Worm (Caenorhabditis elegans) whole organism, early embryonic: ENCODE measurements around the gene elo-7.
A peak's percentile ranks its signal among the peaks of the same experiment; 100 is the strongest.

Experiments used
- B0310.2 ChIP-seq: sonication (generic microtip); optimal IDR thresholded peaks from 2 replicates; lab custom pipeline; 2016; ENCODE audit warnings: mild to moderate bottlenecking, missing genetic modification characterization, missing compliant biosample characterization
- F13C5.2 ChIP-seq: sonication (generic microtip); optimal IDR thresholded peaks from 2 replicates; lab custom pipeline; 2017; ENCODE audit warnings: mild to moderate bottlenecking, missing genetic modification characterization, inconsistent platforms, missing compliant biosample characterization
- aly-1 ChIP-seq: sonication (generic microtip); optimal IDR thresholded peaks from 2 replicates; lab custom pipeline; 2016; ENCODE audit warnings: missing genetic modification characterization, missing compliant biosample characterization
- ama-1 ChIP-seq: fragments of 150-350 bp; optimal IDR thresholded peaks from 2 replicates; lab custom pipeline; 2014
- ceh-13 ChIP-seq: fragments of 200-800 bp; sonication (Bioruptor generic); optimal IDR thresholded peaks from 2 replicates; lab custom pipeline; 2018; ENCODE audit warnings: mild to moderate bottlenecking, missing genetic modification characterization, missing compliant biosample characterization
- ceh-36 ChIP-seq: sonication (generic microtip); optimal IDR thresholded peaks from 2 replicates; lab custom pipeline; 2016; ENCODE audit warnings: missing genetic modification characterization, inconsistent platforms, missing compliant biosample characterization
- ets-7 ChIP-seq: sonication (generic microtip); optimal IDR thresholded peaks from 2 replicates; lab custom pipeline; 2016; ENCODE audit warnings: missing genotype, missing genetic modification characterization, missing compliant biosample characterization
- flt-1 ChIP-seq: fragments of 200-800 bp; sonication (Bioruptor generic); IDR thresholded peaks from 2 replicates; pipeline ENCODE4 v1.3.6; 2022; ENCODE audit warnings: missing genetic modification characterization, missing compliant biosample characterization
- hmbx-1 ChIP-seq: sonication (generic microtip); optimal IDR thresholded peaks from 2 replicates; lab custom pipeline; 2016; ENCODE audit warnings: mild to moderate bottlenecking, missing genetic modification characterization, missing compliant biosample characterization
- hmg-4 ChIP-seq: fragments of 200-800 bp; sonication (Bioruptor generic); optimal IDR thresholded peaks from 2 replicates; lab custom pipeline; 2018; ENCODE audit warnings: mild to moderate bottlenecking, missing genetic modification characterization, missing compliant biosample characterization
- hnd-1 ChIP-seq: sonication (generic microtip); optimal IDR thresholded peaks from 2 replicates; lab custom pipeline; 2016; ENCODE audit warnings: missing genetic modification characterization, missing compliant biosample characterization
- pes-1 ChIP-seq: fragments of 200-800 bp; sonication (Bioruptor generic); IDR thresholded peaks from 2 replicates; pipeline ENCODE4 v1.3.6; 2022; ENCODE audit warnings: missing genetic modification reagents, missing genetic modification characterization, missing compliant biosample characterization
- scrt-1 ChIP-seq: fragments of 200-800 bp; sonication (Bioruptor generic); IDR thresholded peaks from 2 replicates; pipeline ENCODE4 v1.3.6; 2022; ENCODE audit warnings: missing genetic modification characterization, missing compliant biosample characterization
- sea-1 ChIP-seq: fragments of 200-800 bp; sonication (Bioruptor generic); conservative IDR thresholded peaks from 2 replicates; pipeline ENCODE4 v1.3.6; 2022; ENCODE audit warnings: missing genetic modification characterization, missing compliant biosample characterization
- tbx-11 ChIP-seq: fragments of 200-800 bp; sonication (Bioruptor generic); IDR thresholded peaks from 2 replicates; pipeline ENCODE4 v1.3.6; 2022; ENCODE audit warnings: missing genetic modification characterization, missing compliant biosample characterization
- tbx-37 ChIP-seq: fragments of 200-800 bp; sonication (Bioruptor generic); conservative IDR thresholded peaks from 2 replicates; pipeline ENCODE4 v1.3.6; 2022; ENCODE audit warnings: missing genetic modification reagents, missing genetic modification characterization, missing compliant biosample characterization
- tra-4 ChIP-seq: sonication (generic microtip); optimal IDR thresholded peaks from 2 replicates; lab custom pipeline; 2017; ENCODE audit warnings: missing genetic modification characterization, missing compliant biosample characterization

Gene elo-7

DNA sequence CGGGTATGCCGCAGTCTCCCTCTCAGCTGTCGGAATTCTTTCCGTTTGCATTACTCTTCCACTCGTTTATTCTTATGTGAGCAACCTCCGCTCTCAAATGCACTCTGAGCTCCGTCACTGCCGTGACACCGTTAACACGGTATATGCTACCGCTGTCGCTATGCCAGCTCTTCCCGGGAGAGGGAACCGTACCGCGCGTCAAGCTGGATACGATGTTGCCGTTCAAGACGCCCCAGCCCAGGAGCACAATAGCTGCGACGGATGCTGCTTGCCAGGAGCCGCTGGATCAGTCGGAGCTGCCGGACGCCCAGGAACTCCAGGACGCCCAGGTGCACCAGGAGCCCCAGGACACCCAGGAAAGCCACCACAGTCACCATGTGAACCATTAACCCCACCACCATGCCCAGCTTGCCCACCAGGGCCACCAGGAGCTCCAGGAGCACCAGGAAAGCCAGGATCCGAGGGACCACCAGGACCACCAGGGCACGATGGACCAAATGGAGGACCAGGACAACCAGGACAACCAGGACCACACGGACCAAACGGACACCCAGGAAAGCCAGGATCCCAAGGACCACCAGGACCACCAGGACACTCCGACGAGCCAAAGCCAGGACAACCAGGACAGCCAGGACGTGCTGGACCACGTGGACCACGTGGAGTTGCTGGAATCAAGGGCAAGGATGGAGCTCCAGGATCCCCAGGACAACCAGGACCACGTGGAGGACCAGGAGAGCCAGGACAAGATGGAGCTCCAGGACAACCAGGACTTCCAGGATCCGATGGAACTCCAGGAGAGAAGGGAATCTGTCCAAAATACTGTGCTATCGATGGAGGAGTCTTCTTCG lies 34.0 kb downstream of the elo-7 start:
- TF ChIP-seq aly-1 (tag; lab: Kevin White, UChicago) (peak; percentile 33), scrt-1 (GFP tag; lab: Robert Waterston, UW) (no peak), tra-4 (tag; lab: Kevin White, UChicago) (no peak)

DNA sequence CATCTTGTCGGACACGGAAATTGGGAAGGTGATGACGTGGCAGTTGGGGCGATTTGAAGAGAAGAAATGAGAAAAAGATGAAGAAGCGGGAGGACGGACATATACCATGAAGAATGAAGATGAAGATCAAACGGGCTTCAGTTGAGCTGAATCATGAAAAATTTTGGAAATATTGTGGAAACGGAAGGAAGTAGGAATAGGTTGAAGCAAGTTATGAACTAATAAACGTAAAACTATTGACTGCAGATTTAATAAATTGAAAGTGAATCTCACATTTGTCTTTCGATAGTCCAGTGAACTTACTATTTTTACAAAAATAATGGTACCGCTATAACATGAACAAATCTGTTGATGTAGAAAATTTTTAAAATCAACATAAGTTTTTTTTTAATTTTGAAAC lies 36.8 kb downstream of the elo-7 start, which contains the start of gene lron-14:
Gene lron-14 (minus strand): TSS at position 101 of the 400 bp plus-strand sequence.
- TF ChIP-seq aly-1 (tag; lab: Kevin White, UChicago), result no peak
- TF ChIP-seq scrt-1 (GFP tag; lab: Robert Waterston, UW), result no peak
- no peak for TF ChIP-seq ceh-36
- no peak for TF ChIP-seq sea-1
- no peak for TF ChIP-seq ets-7
- no peak for TF ChIP-seq tbx-11 (GFP tag; lab: Robert Waterston, UW)
- no peak for TF ChIP-seq pes-1
- TF ChIP-seq hnd-1 (tag; lab: Kevin White, UChicago), result no peak
- TF ChIP-seq ama-1 (lab: Kevin White, UChicago), result no peak
- TF ChIP-seq tra-4 (tag; lab: Kevin White, UChicago), result no peak
- TF ChIP-seq B0310.2, result no peak
- TF ChIP-seq tbx-37 (GFP tag; lab: Robert Waterston, UW), result no peak
- TF ChIP-seq hmg-4, result no peak
- TF ChIP-seq flt-1 (GFP tag; lab: Robert Waterston, UW), result no peak
- no peak for TF ChIP-seq hmbx-1 (tag; lab: Kevin White, UChicago)
- no peak for TF ChIP-seq ceh-13
- no peak for TF ChIP-seq F13C5.2

DNA sequence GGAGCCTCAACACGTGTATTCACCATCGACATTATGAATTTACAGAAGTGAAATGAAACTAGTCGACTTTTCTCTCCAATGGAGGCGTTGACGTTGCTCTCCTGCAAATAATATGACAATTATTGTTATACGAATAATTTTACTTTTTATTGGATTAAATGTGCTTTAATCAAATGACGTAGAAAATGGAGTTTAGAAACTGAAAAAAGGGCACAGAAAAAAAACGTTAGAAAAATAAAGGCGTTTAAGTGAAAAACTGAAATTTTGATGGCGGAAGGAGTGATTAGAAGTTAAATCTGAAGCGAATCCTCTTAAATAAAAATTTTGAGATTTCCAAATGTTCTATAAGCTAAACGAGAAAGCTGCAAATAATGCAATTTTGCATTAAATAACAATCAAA lies 50.3 kb downstream of the elo-7 start, which contains the start of gene npr-2:
Gene npr-2 (minus strand): TSS at position 101 of the 400 bp plus-strand sequence.
- TF ChIP-seq B0310.2 (no peak), aly-1 (tag; lab: Kevin White, UChicago) (no peak), scrt-1 (GFP tag; lab: Robert Waterston, UW) (no peak), tbx-37 (GFP tag; lab: Robert Waterston, UW) (no peak), tbx-11 (GFP tag; lab: Robert Waterston, UW) (no peak), ceh-36 (no peak), F13C5.2 (no peak)
